Worm (Caenorhabditis elegans): ENCODE measurements around the gene gtf-2H3.

DNA sequence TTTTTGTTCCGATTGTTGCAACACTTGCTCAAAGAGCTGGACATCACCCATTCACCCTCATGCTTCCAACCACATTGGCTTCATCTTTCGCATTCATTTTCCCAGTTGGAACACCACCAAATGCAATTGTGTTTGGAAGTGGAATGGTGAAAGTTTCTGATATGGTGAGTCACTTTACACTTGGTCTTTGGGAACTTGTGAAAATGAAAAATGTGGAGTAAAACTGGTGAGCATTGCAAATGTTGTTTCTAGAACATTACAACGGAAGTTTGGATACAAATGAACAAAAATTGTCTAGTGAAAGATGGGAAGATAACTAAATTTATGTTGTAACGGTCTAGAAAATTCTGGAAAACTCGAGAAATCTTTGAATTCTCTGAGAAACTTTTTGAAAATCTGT lies 36.3 kb upstream of the gtf-2H3 start:
- TF ChIP-seq tra-4 (tag; optimal IDR thresholded peaks at IDR 0.05) (no peak), F13C5.2 (tag; optimal IDR thresholded peaks at IDR 0.05) (no peak), ama-1 (optimal IDR thresholded peaks at IDR 0.05) (no peak), hmbx-1 (tag; optimal IDR thresholded peaks at IDR 0.05) (no peak), ceh-13 (GFP tag; optimal IDR thresholded peaks at IDR 0.05) (no peak)
